Worm (Caenorhabditis elegans) whole organism, L2 larva: Measurements from ENCODE around the gene islo-1.

ENCODE experiments used
- C34F6.9 ChIP-seq: fragments of 150-350 bp; optimal IDR thresholded peaks from 2 replicates; lab custom pipeline; 2014; ENCODE audit warnings: missing biosample characterization, missing genetic modification characterization
- F13H6.1 ChIP-seq: sonication (generic microtip); optimal IDR thresholded peaks from 2 replicates; lab custom pipeline; 2016; ENCODE audit warnings: missing genetic modification characterization, missing compliant biosample characterization
- R02D3.7 ChIP-seq: fragments of 150-350 bp; optimal IDR thresholded peaks from 2 replicates; lab custom pipeline; 2014; ENCODE audit warnings: missing biosample characterization, missing genetic modification characterization
- Y55F3AM.14 ChIP-seq: fragments of 200-800 bp; sonication (Bioruptor generic); optimal IDR thresholded peaks from 2 replicates; lab custom pipeline; 2018; ENCODE audit warnings: mild to moderate bottlenecking, missing genetic modification characterization, missing compliant biosample characterization
- ZK546.5 ChIP-seq: sonication (generic microtip); optimal IDR thresholded peaks from 2 replicates; lab custom pipeline; 2017; ENCODE audit warnings: missing biosample characterization, missing genetic modification characterization
- alr-1 ChIP-seq: fragments of 150-350 bp; optimal IDR thresholded peaks from 2 replicates; lab custom pipeline; 2014; ENCODE audit warnings: missing biosample characterization, missing genetic modification characterization
- aly-2 ChIP-seq: fragments of 150-350 bp; optimal IDR thresholded peaks from 2 replicates; lab custom pipeline; 2014; ENCODE audit warnings: missing biosample characterization, missing genetic modification characterization
- ama-1 ChIP-seq: fragments of 150-350 bp; optimal IDR thresholded peaks from 2 replicates; lab custom pipeline; 2018; ENCODE audit warnings: inconsistent platforms
- blmp-1 ChIP-seq: sonication (generic microtip); optimal IDR thresholded peaks from 2 replicates; lab custom pipeline; 2017; ENCODE audit warnings: missing genetic modification characterization, mild to moderate bottlenecking, missing compliant biosample characterization, antibody characterized with exemption, moderate library complexity; ENCODE audit not compliant: insufficient read depth
- ceh-16 ChIP-seq: fragments of 150-350 bp; optimal IDR thresholded peaks from 2 replicates; lab custom pipeline; 2014; ENCODE audit warnings: missing biosample characterization, missing genetic modification characterization
- ceh-82 ChIP-seq: fragments of 150-350 bp; optimal IDR thresholded peaks from 2 replicates; lab custom pipeline; 2014; ENCODE audit warnings: missing biosample characterization, missing genetic modification characterization
- crh-2 ChIP-seq: sonication (generic microtip); optimal IDR thresholded peaks from 2 replicates; lab custom pipeline; 2017; ENCODE audit warnings: missing biosample characterization, missing genetic modification characterization
- dmd-4 ChIP-seq: sonication (generic microtip); optimal IDR thresholded peaks from 2 replicates; lab custom pipeline; 2017; ENCODE audit warnings: missing biosample characterization, missing genetic modification characterization
- egl-27 ChIP-seq: sonication (generic microtip); optimal IDR thresholded peaks from 3 replicates; lab custom pipeline; 2017; ENCODE audit warnings: missing biosample characterization, missing genetic modification reagents, missing genetic modification characterization
- elt-1 ChIP-seq: fragments of 150-350 bp; optimal IDR thresholded peaks from 2 replicates; lab custom pipeline; 2014; ENCODE audit warnings: missing biosample characterization, missing genetic modification characterization
- elt-3 ChIP-seq: sonication (generic microtip); optimal IDR thresholded peaks from 2 replicates; lab custom pipeline; 2017; ENCODE audit warnings: missing biosample characterization, missing genetic modification characterization
- fos-1 ChIP-seq: fragments of 150-350 bp; optimal IDR thresholded peaks from 2 replicates; lab custom pipeline; 2014; ENCODE audit warnings: missing biosample characterization, missing genetic modification characterization
- gmeb-1 ChIP-seq: fragments of 150-350 bp; optimal IDR thresholded peaks from 2 replicates; lab custom pipeline; 2014; ENCODE audit warnings: missing biosample characterization, missing genetic modification characterization
- lin-11 ChIP-seq: fragments of 150-350 bp; sonication (generic microtip); optimal IDR thresholded peaks from 2 replicates; lab custom pipeline; 2014; ENCODE audit warnings: missing biosample characterization, missing genetic modification characterization, inconsistent platforms, mixed read lengths
- lin-13 ChIP-seq: fragments of 150-350 bp; optimal IDR thresholded peaks from 2 replicates; lab custom pipeline; 2014; ENCODE audit warnings: missing biosample characterization, missing genetic modification reagents, missing genetic modification characterization
- lin-39 ChIP-seq: fragments of 150-350 bp; optimal IDR thresholded peaks from 2 replicates; lab custom pipeline; 2014; ENCODE audit warnings: missing biosample characterization, missing genetic modification reagents, missing genetic modification characterization
- lsy-2 ChIP-seq, 2 experiments: fragments of 150-350 bp in 1 of 2; sonication (generic microtip) in 1 of 2; optimal IDR thresholded peaks; 2 replicates each; lab custom pipeline; 2014 to 2017; ENCODE audit warnings: missing biosample characterization in 2 of 2, missing genetic modification characterization in 2 of 2
- mab-5 ChIP-seq: fragments of 150-350 bp; optimal IDR thresholded peaks from 2 replicates; lab custom pipeline; 2014; ENCODE audit warnings: missing biosample characterization, missing genetic modification characterization
- mbf-1 ChIP-seq: sonication (generic microtip); optimal IDR thresholded peaks from 2 replicates; lab custom pipeline; 2017; ENCODE audit warnings: missing biosample characterization, missing genetic modification characterization
- mdl-1 ChIP-seq, 2 experiments: fragments of 150-350 bp in 1 of 2; sonication (generic microtip) in 1 of 2; optimal IDR thresholded peaks; 2 replicates each; lab custom pipeline; 2017; ENCODE audit warnings: missing biosample characterization in 2 of 2, missing genetic modification characterization in 2 of 2
- nhr-10 ChIP-seq: sonication (generic microtip); optimal IDR thresholded peaks from 2 replicates; lab custom pipeline; 2017; ENCODE audit warnings: missing biosample characterization, missing genetic modification characterization
- nhr-11 ChIP-seq: fragments of 150-350 bp; optimal IDR thresholded peaks from 2 replicates; lab custom pipeline; 2014; ENCODE audit warnings: missing biosample characterization, missing genetic modification characterization
- nhr-12 ChIP-seq: fragments of 150-350 bp; optimal IDR thresholded peaks from 2 replicates; lab custom pipeline; 2014; ENCODE audit warnings: missing biosample characterization, missing genetic modification characterization
- nhr-129 ChIP-seq: fragments of 150-350 bp; optimal IDR thresholded peaks from 2 replicates; lab custom pipeline; 2014; ENCODE audit warnings: missing biosample characterization, missing genetic modification characterization
- nhr-21 ChIP-seq: fragments of 150-350 bp; optimal IDR thresholded peaks from 2 replicates; lab custom pipeline; 2014; ENCODE audit warnings: missing biosample characterization, missing genetic modification characterization
- nhr-23 ChIP-seq: fragments of 150-350 bp; optimal IDR thresholded peaks from 2 replicates; lab custom pipeline; 2014; ENCODE audit warnings: missing biosample characterization, missing genetic modification reagents, missing genetic modification characterization
- nhr-237 ChIP-seq: fragments of 150-350 bp; optimal IDR thresholded peaks from 2 replicates; lab custom pipeline; 2014; ENCODE audit warnings: missing biosample characterization, missing genetic modification characterization
- nhr-25 ChIP-seq: fragments of 150-350 bp; sonication (generic microtip); optimal IDR thresholded peaks from 3 replicates; lab custom pipeline; 2014; ENCODE audit warnings: missing biosample characterization, missing genetic modification characterization
- nhr-6 ChIP-seq: fragments of 150-350 bp; optimal IDR thresholded peaks from 2 replicates; lab custom pipeline; 2014; ENCODE audit warnings: missing biosample characterization, missing genetic modification characterization
- nhr-77 ChIP-seq: fragments of 150-350 bp; optimal IDR thresholded peaks from 2 replicates; lab custom pipeline; 2014; ENCODE audit warnings: missing biosample characterization, missing genetic modification characterization
- peb-1 ChIP-seq: fragments of 150-350 bp; optimal IDR thresholded peaks from 2 replicates; lab custom pipeline; 2014; ENCODE audit warnings: missing biosample characterization, missing genetic modification characterization
- sem-4 ChIP-seq: fragments of 150-350 bp; optimal IDR thresholded peaks from 2 replicates; lab custom pipeline; 2014; ENCODE audit warnings: missing biosample characterization, missing genetic modification reagents, missing genetic modification characterization
- skn-1 ChIP-seq: sonication (generic microtip); optimal IDR thresholded peaks from 2 replicates; lab custom pipeline; 2017; ENCODE audit warnings: missing biosample characterization, missing genetic modification characterization
- sma-3 ChIP-seq: sonication (generic microtip); optimal IDR thresholded peaks from 2 replicates; lab custom pipeline; 2016; ENCODE audit warnings: missing genetic modification reagents, missing genetic modification characterization, missing compliant biosample characterization
- sma-9 ChIP-seq, 2 experiments: fragments of 150-350 bp in 1 of 2; sonication (generic microtip) in 1 of 2; optimal IDR thresholded peaks; 2 replicates each; lab custom pipeline; 2014 to 2016; ENCODE audit warnings: missing genetic modification characterization in 2 of 2, mild to moderate bottlenecking in 1 of 2, missing biosample characterization in 1 of 2, missing compliant biosample characterization in 1 of 2, missing genetic modification reagents in 1 of 2, moderate library complexity in 1 of 2
- snpc-4 ChIP-seq: fragments of 150-350 bp; optimal IDR thresholded peaks from 2 replicates; lab custom pipeline; 2014; ENCODE audit warnings: missing biosample characterization, missing genetic modification characterization
- unc-39 ChIP-seq: fragments of 150-350 bp; optimal IDR thresholded peaks from 2 replicates; lab custom pipeline; 2014; ENCODE audit warnings: missing biosample characterization, missing genetic modification characterization
- unc-55 ChIP-seq: fragments of 150-350 bp; sonication (generic microtip); optimal IDR thresholded peaks from 3 replicates; lab custom pipeline; 2014; ENCODE audit warnings: missing biosample characterization, missing genetic modification reagents, missing genetic modification characterization
- unc-62 ChIP-seq: fragments of 150-350 bp; optimal IDR thresholded peaks from 2 replicates; lab custom pipeline; 2014; ENCODE audit warnings: missing biosample characterization, missing genetic modification reagents, missing genetic modification characterization
- zag-1 ChIP-seq: fragments of 150-350 bp; optimal IDR thresholded peaks from 2 replicates; lab custom pipeline; 2014; ENCODE audit warnings: missing biosample characterization, missing genetic modification characterization
- ztf-1 ChIP-seq: fragments of 200-800 bp; sonication (Bioruptor generic); conservative IDR thresholded peaks from 2 replicates; pipeline ENCODE4 v1.3.6; 2022; ENCODE audit warnings: missing genetic modification characterization, missing compliant biosample characterization
- ztf-11 ChIP-seq: sonication (generic microtip); optimal IDR thresholded peaks from 2 replicates; lab custom pipeline; 2017; ENCODE audit warnings: missing biosample characterization, missing genetic modification characterization
- ztf-4 ChIP-seq: fragments of 150-350 bp; optimal IDR thresholded peaks from 2 replicates; lab custom pipeline; 2014; ENCODE audit warnings: missing biosample characterization, missing genetic modification characterization

Gene islo-1

ce11 chrIV:8136005-8136512 lies at the start of gene islo-1, which contains the start of gene isp-1:
Gene islo-1, plus strand, starts transcription at chrIV:8136389.
Gene isp-1, minus strand, starts transcription at chrIV:8136055.
- TF ChIP-seq ama-1 (no peak), peb-1 (tag; lab: Kevin White, UChicago) (no peak), dmd-4 (tag; lab: Kevin White, UChicago) (no peak), ZK546.5 (tag; lab: Kevin White, UChicago) (no peak), lsy-2 (tag; optimal IDR thresholded peaks at IDR 0.05; lab: Kevin White, UChicago) (peak in 1 of 2 experiments; percentile 69), mbf-1 (tag; lab: Kevin White, UChicago) (no peak), R02D3.7 (tag; lab: Kevin White, UChicago) (no peak), fos-1 (tag; lab: Kevin White, UChicago) (peak; percentile 45), sma-3 (GFP tag; lab: Kevin White, UChicago) (no peak), ztf-11 (tag; lab: Kevin White, UChicago) (no peak), nhr-25 (tag; lab: Kevin White, UChicago) (peak; percentile 20), mab-5 (tag; lab: Kevin White, UChicago) (no peak), sem-4 (tag; lab: Kevin White, UChicago) (no peak), ceh-16 (tag; lab: Kevin White, UChicago) (no peak), nhr-12 (tag; lab: Kevin White, UChicago) (no peak), snpc-4 (tag; lab: Kevin White, UChicago) (no peak), ztf-1 (GFP tag; lab: Robert Waterston, UW) (no peak), elt-3 (tag; lab: Kevin White, UChicago) (no peak), nhr-10 (no peak), unc-39 (no peak), aly-2 (tag; lab: Kevin White, UChicago) (no peak), nhr-129 (tag; lab: Kevin White, UChicago) (peak; percentile 80), ceh-82 (tag; lab: Kevin White, UChicago) (no peak), nhr-6 (no peak), alr-1 (no peak), lin-11 (tag; lab: Kevin White, UChicago) (peak; percentile 36), nhr-77 (tag; lab: Kevin White, UChicago) (no peak), lin-39 (tag; lab: Kevin White, UChicago) (no peak), mdl-1 (tag; optimal IDR thresholded peaks at IDR 0.05; lab: Kevin White, UChicago) (peak in 1 of 2 experiments; percentile 44), nhr-23 (tag; lab: Kevin White, UChicago) (no peak), egl-27 (no peak), lin-13 (no peak), zag-1 (tag; lab: Kevin White, UChicago) (no peak), nhr-237 (no peak), blmp-1 (tag; lab: Kevin White, UChicago) (no peak), C34F6.9 (peak; percentile 81), elt-1 (tag; lab: Kevin White, UChicago) (no peak), F13H6.1 (tag; lab: Kevin White, UChicago) (peak; percentile 43), crh-2 (tag; lab: Kevin White, UChicago) (peak; percentile 58), skn-1 (no peak), unc-62 (GFP tag; lab: Kevin White, UChicago) (no peak), Y55F3AM.14 (GFP tag; lab: Kevin White, UChicago) (no peak), sma-9 (GFP tag; optimal IDR thresholded peaks at IDR 0.05; lab: Kevin White, UChicago) (peak; percentile 6), sma-9 (tag; optimal IDR thresholded peaks at IDR 0.05; lab: Kevin White, UChicago) (no peak), nhr-11 (tag; lab: Kevin White, UChicago) (no peak), gmeb-1 (tag; lab: Kevin White, UChicago) (no peak), unc-55 (GFP tag; lab: Kevin White, UChicago) (peak; percentile 76), ztf-4 (tag; lab: Kevin White, UChicago) (no peak), nhr-21 (tag; lab: Kevin White, UChicago) (no peak)
